Fruit fly (Drosophila melanogaster): ENCODE results near the gene Graf.

The Graf gene

dm6 chrX:15703720-15704206 lies 56.8 kb downstream of the Graf start, which contains the start of the genes Pis and Hap40 (continued):
- TF ChIP-seq CG6654 (GFP tag; optimal IDR thresholded peaks at IDR 0.05) (no peak), CG10321 (GFP tag; IDR thresholded peaks at IDR 0.05) (no peak), h (optimal IDR thresholded peaks at IDR 0.05) (no peak), Tbp (GFP tag; optimal IDR thresholded peaks at IDR 0.05) (no peak), Elba2 (GFP tag; optimal IDR thresholded peaks at IDR 0.05) (no peak), CG1792 (GFP tag; optimal IDR thresholded peaks at IDR 0.05) (no peak), CG32532 (GFP tag; IDR thresholded peaks at IDR 0.05) (peak; percentile 76), cato (GFP tag; optimal IDR thresholded peaks at IDR 0.05; ENCODE audit: borderline replicate concordance) (peak; percentile 46), amos (GFP tag; IDR thresholded peaks at IDR 0.05; ENCODE audit: partially characterized antibody) (no peak), CG31388 (GFP tag; optimal IDR thresholded peaks at IDR 0.05) (peak; percentile 2), CG8290 (GFP tag; optimal IDR thresholded peaks at IDR 0.05) (peak; percentile 37), CG8290 (tag; optimal IDR thresholded peaks at IDR 0.05) (no peak), yki (optimal IDR thresholded peaks at IDR 0.05) (no peak), sens-2 (GFP tag; IDR thresholded peaks at IDR 0.05) (no peak), gfzf (GFP tag; optimal IDR thresholded peaks at IDR 0.05) (peak; percentile 76), Ets97D (GFP tag; optimal IDR thresholded peaks at IDR 0.05) (peak; percentile 44), CG7987 (GFP tag; optimal IDR thresholded peaks at IDR 0.05) (no peak), pfk (GFP tag; optimal IDR thresholded peaks at IDR 0.05) (no peak), Sry-β (GFP tag; optimal IDR thresholded peaks at IDR 0.05) (no peak), cas (GFP tag; IDR thresholded peaks at IDR 0.05) (peak; percentile 51; the same call in 1 of the 2 replicates), dan (GFP tag; IDR thresholded peaks at IDR 0.05) (no peak; the same call in 1 of the 2 replicates), C15 (GFP tag; IDR thresholded peaks at IDR 0.05) (no peak), tio (GFP tag; optimal IDR thresholded peaks at IDR 0.05) (no peak), Oli (tag; optimal IDR thresholded peaks at IDR 0.05) (peak; percentile 64), en (GFP tag; optimal IDR thresholded peaks at IDR 0.05) (no peak), stc (GFP tag; IDR thresholded peaks at IDR 0.05) (no peak), CG8281 (tag; optimal IDR thresholded peaks at IDR 0.05) (peak; percentile 37), CkIIα-i1 (GFP tag; IDR thresholded peaks at IDR 0.05) (no peak), CG9932 (GFP tag; IDR thresholded peaks at IDR 0.05) (peak; percentile 83), CG6272 (GFP tag; IDR thresholded peaks at IDR 0.05) (peak; percentile 57), inv (GFP tag; IDR thresholded peaks at IDR 0.05; ENCODE audit: partially characterized antibody) (no peak), HLHmδ (GFP tag; optimal IDR thresholded peaks at IDR 0.05) (no peak), Vsx1 (GFP tag; optimal IDR thresholded peaks at IDR 0.05) (no peak), cg (GFP tag; optimal IDR thresholded peaks at IDR 0.05) (no peak), sisA (GFP tag; IDR thresholded peaks at IDR 0.05) (peak; percentile 70), usp (GFP tag; optimal IDR thresholded peaks at IDR 0.05) (no peak), CG34376 (GFP tag; optimal IDR thresholded peaks at IDR 0.05) (peak; percentile 38), CG12299 (tag; optimal IDR thresholded peaks at IDR 0.05) (peak; percentile 33), ato (GFP tag; IDR thresholded peaks at IDR 0.05; ENCODE audit: partially characterized antibody) (no peak), sug (tag; optimal IDR thresholded peaks at IDR 0.05) (peak; percentile 80), Spps (tag; optimal IDR thresholded peaks at IDR 0.05) (peak; percentile 11), Awh (GFP tag; IDR thresholded peaks at IDR 0.05) (no peak), MESR4 (GFP tag; optimal IDR thresholded peaks at IDR 0.05) (no peak), CG12236 (GFP tag; optimal IDR thresholded peaks at IDR 0.05) (no peak), ftz-f1 (GFP tag; optimal IDR thresholded peaks at IDR 0.05) (peak; percentile 67), Opbp (GFP tag; IDR thresholded peaks at IDR 0.05; ENCODE audit: partially characterized antibody) (no peak), btn (GFP tag; optimal IDR thresholded peaks at IDR 0.05) (no peak), lov (optimal IDR thresholded peaks at IDR 0.05) (no peak), lov (GFP tag; IDR thresholded peaks at IDR 0.05) (no peak), HLH3B (GFP tag; IDR thresholded peaks at IDR 0.05) (peak; percentile 49; the same call in 1 of the 2 replicates), klu (GFP tag; IDR thresholded peaks at IDR 0.05) (peak; percentile 62; the same call in 1 of the 2 replicates), crol (GFP tag; IDR thresholded peaks at IDR 0.05) (no peak), CG14441 (GFP tag; IDR thresholded peaks at IDR 0.05) (peak; percentile 74)
